Worm (Caenorhabditis elegans) whole organism, early embryonic: ENCODE results near the gene sor-3.

Experiments
- B0310.2 ChIP-seq: sonication (generic microtip); optimal IDR thresholded peaks from 2 replicates; lab custom pipeline; 2016; ENCODE audit warnings: mild to moderate bottlenecking, missing genetic modification characterization, missing compliant biosample characterization
- F13C5.2 ChIP-seq: sonication (generic microtip); optimal IDR thresholded peaks from 2 replicates; lab custom pipeline; 2017; ENCODE audit warnings: mild to moderate bottlenecking, missing genetic modification characterization, inconsistent platforms, missing compliant biosample characterization
- aly-1 ChIP-seq: sonication (generic microtip); optimal IDR thresholded peaks from 2 replicates; lab custom pipeline; 2016; ENCODE audit warnings: missing genetic modification characterization, missing compliant biosample characterization
- ama-1 ChIP-seq: fragments of 150-350 bp; optimal IDR thresholded peaks from 2 replicates; lab custom pipeline; 2014
- ceh-13 ChIP-seq: fragments of 200-800 bp; sonication (Bioruptor generic); optimal IDR thresholded peaks from 2 replicates; lab custom pipeline; 2018; ENCODE audit warnings: mild to moderate bottlenecking, missing genetic modification characterization, missing compliant biosample characterization
- ceh-36 ChIP-seq: sonication (generic microtip); optimal IDR thresholded peaks from 2 replicates; lab custom pipeline; 2016; ENCODE audit warnings: missing genetic modification characterization, inconsistent platforms, missing compliant biosample characterization
- ets-7 ChIP-seq: sonication (generic microtip); optimal IDR thresholded peaks from 2 replicates; lab custom pipeline; 2016; ENCODE audit warnings: missing genotype, missing genetic modification characterization, missing compliant biosample characterization
- flt-1 ChIP-seq: fragments of 200-800 bp; sonication (Bioruptor generic); IDR thresholded peaks from 2 replicates; pipeline ENCODE4 v1.3.6; 2022; ENCODE audit warnings: missing genetic modification characterization, missing compliant biosample characterization
- hmg-4 ChIP-seq: fragments of 200-800 bp; sonication (Bioruptor generic); optimal IDR thresholded peaks from 2 replicates; lab custom pipeline; 2018; ENCODE audit warnings: mild to moderate bottlenecking, missing genetic modification characterization, missing compliant biosample characterization
- hnd-1 ChIP-seq: sonication (generic microtip); optimal IDR thresholded peaks from 2 replicates; lab custom pipeline; 2016; ENCODE audit warnings: missing genetic modification characterization, missing compliant biosample characterization
- pes-1 ChIP-seq: fragments of 200-800 bp; sonication (Bioruptor generic); IDR thresholded peaks from 2 replicates; pipeline ENCODE4 v1.3.6; 2022; ENCODE audit warnings: missing genetic modification reagents, missing genetic modification characterization, missing compliant biosample characterization
- scrt-1 ChIP-seq: fragments of 200-800 bp; sonication (Bioruptor generic); IDR thresholded peaks from 2 replicates; pipeline ENCODE4 v1.3.6; 2022; ENCODE audit warnings: missing genetic modification characterization, missing compliant biosample characterization

- TF ChIP-seq aly-1 (tag; lab: Kevin White, UChicago): no peak
- no peak for TF ChIP-seq hnd-1 (tag; lab: Kevin White, UChicago)
- TF ChIP-seq ceh-36 (tag; lab: Kevin White, UChicago): no peak
- no peak for TF ChIP-seq scrt-1
- no peak for TF ChIP-seq ceh-13 (GFP tag; lab: Kevin White, UChicago)
- TF ChIP-seq pes-1: no peak
- TF ChIP-seq ama-1 (lab: Kevin White, UChicago): no peak
- no peak for TF ChIP-seq F13C5.2 (tag; lab: Kevin White, UChicago)
- no peak for TF ChIP-seq B0310.2 (tag; lab: Kevin White, UChicago)
- no peak for TF ChIP-seq ets-7 (tag; lab: Kevin White, UChicago)
- no peak for TF ChIP-seq flt-1 (GFP tag; lab: Robert Waterston, UW)
- no peak for TF ChIP-seq hmg-4 (GFP tag; lab: Kevin White, UChicago)
Observed at ce11 chrX:332643-333042, 20.8 kb upstream of the sor-3 start.
